Worm (Caenorhabditis elegans) whole organism, L4 larva: ENCODE measurements around the gene T04A11.1.

ENCODE experiments used
- T20F7.1 ChIP-seq: fragments of 200-800 bp; sonication (Bioruptor generic); optimal IDR thresholded peaks from 2 replicates; lab custom pipeline; 2018; ENCODE audit warnings: mild to moderate bottlenecking, missing genetic modification characterization, missing compliant biosample characterization
- aly-2 ChIP-seq: sonication (generic microtip); optimal IDR thresholded peaks from 2 replicates; lab custom pipeline; 2018; ENCODE audit warnings: missing biosample characterization, missing genetic modification characterization
- ceh-28 ChIP-seq: fragments of 150-350 bp; optimal IDR thresholded peaks from 2 replicates; lab custom pipeline; 2014; ENCODE audit warnings: missing biosample characterization, missing genetic modification reagents, missing genetic modification characterization
- ceh-44 ChIP-seq: fragments of 200-800 bp; sonication (Bioruptor generic); IDR thresholded peaks from 2 replicates; pipeline ENCODE4 v1.3.6; 2022; ENCODE audit warnings: missing genetic modification reagents, missing genetic modification characterization, missing compliant biosample characterization
- ceh-82 ChIP-seq: sonication (generic microtip); optimal IDR thresholded peaks from 2 replicates; lab custom pipeline; 2017; ENCODE audit warnings: missing biosample characterization, missing genetic modification characterization
- lin-39 ChIP-seq: fragments of 150-350 bp; optimal IDR thresholded peaks from 2 replicates; lab custom pipeline; 2014; ENCODE audit warnings: missing biosample characterization, missing genetic modification reagents, missing genetic modification characterization
- madf-5 ChIP-seq, 2 experiments: fragments of 200-800 bp; sonication (Bioruptor generic); IDR thresholded peaks; 2 replicates each; pipeline ENCODE4 v1.3.6; 2022; ENCODE audit warnings: missing compliant biosample characterization in 2 of 2, missing genetic modification characterization in 2 of 2
- nhr-237 ChIP-seq: sonication (generic microtip); optimal IDR thresholded peaks from 2 replicates; lab custom pipeline; 2017; ENCODE audit warnings: missing biosample characterization, missing genetic modification characterization
- nhr-76 ChIP-seq: fragments of 150-350 bp; optimal IDR thresholded peaks from 2 replicates; lab custom pipeline; 2014; ENCODE audit warnings: missing biosample characterization, missing genetic modification characterization
- pha-4 ChIP-seq, 2 experiments: fragments of 150-350 bp in 1 of 2; fragments of 200-800 bp in 1 of 2; sonication (Bioruptor generic) in 1 of 2; IDR thresholded peaks in 1 of 2; optimal IDR thresholded peaks in 1 of 2; 2 replicates each; pipeline versions ENCODE4 v1.3.6 to Lab custom; 2014 to 2022; ENCODE audit warnings: missing genetic modification characterization in 2 of 2, missing genetic modification reagents in 2 of 2, missing biosample characterization in 1 of 2, missing compliant biosample characterization in 1 of 2
- zag-1 ChIP-seq: fragments of 150-350 bp; optimal IDR thresholded peaks from 2 replicates; lab custom pipeline; 2014; ENCODE audit warnings: missing biosample characterization, missing genetic modification characterization

DNA sequence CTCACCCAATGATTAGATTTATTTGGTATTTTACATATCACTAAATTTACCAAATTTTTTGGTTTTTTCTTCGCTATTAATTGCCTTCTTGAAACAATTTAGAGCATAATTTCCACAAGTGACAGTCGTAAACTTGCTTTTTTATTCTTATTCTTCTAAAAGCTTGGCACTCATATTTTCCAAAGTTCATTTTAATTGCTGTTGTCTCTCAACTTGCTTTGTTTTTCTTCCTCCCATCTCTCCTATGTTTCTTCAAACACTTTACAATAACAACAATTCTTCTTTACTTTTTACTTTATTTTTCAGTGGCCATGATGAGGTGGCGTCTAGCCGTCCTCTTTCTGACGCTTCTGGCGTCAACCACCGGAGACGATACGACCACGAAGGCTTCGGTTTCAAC is 8.5 kb downstream of the T04A11.1 start, which contains the start of gene igdb-2:
- TF ChIP-seq ceh-82 (tag; lab: Kevin White, UChicago) (no peak), nhr-76 (tag; lab: Kevin White, UChicago) (no peak), aly-2 (no peak), zag-1 (tag; lab: Kevin White, UChicago) (no peak), pha-4 (GFP tag; IDR thresholded peaks at IDR 0.05; lab: Robert Waterston, UW) (no peak), pha-4 (tag; optimal IDR thresholded peaks at IDR 0.05; lab: Kevin White, UChicago) (no peak), ceh-44 (no peak), madf-5 (GFP tag; IDR thresholded peaks at IDR 0.05; lab: Robert Waterston, UW) (no peak), ceh-28 (tag; lab: Kevin White, UChicago) (no peak), nhr-237 (no peak), lin-39 (tag; lab: Kevin White, UChicago) (no peak), T20F7.1 (GFP tag; lab: Kevin White, UChicago) (no peak)
